Worm (Caenorhabditis elegans) whole organism, L1 larva: ENCODE data around the gene F55B11.2.

Experiments
- dpl-1 ChIP-seq, 3 experiments: fragments of 150-350 bp in 2 of 3; sonication (generic microtip) in 1 of 3; optimal IDR thresholded peaks; 2 replicates each; lab custom pipeline; 2014 to 2017; ENCODE audit warnings: missing biosample characterization in 3 of 3, missing genetic modification characterization in 3 of 3, missing genetic modification reagents in 3 of 3
- egl-13 ChIP-seq: sonication (generic microtip); optimal IDR thresholded peaks from 2 replicates; lab custom pipeline; 2016; ENCODE audit warnings: missing genotype, missing genetic modification reagents, missing genetic modification characterization, missing compliant biosample characterization
- egl-27 ChIP-seq, 2 experiments: fragments of 150-350 bp in 1 of 2; sonication (generic microtip); optimal IDR thresholded peaks; 3 replicates each; lab custom pipeline; 2017 to 2018; ENCODE audit warnings: missing biosample characterization in 2 of 2, missing genetic modification characterization in 2 of 2, missing genetic modification reagents in 2 of 2
- lin-39 ChIP-seq: fragments of 150-350 bp; optimal IDR thresholded peaks from 2 replicates; lab custom pipeline; 2014; ENCODE audit warnings: missing biosample characterization, missing genetic modification reagents, missing genetic modification characterization
- lsy-2 ChIP-seq, 2 experiments: fragments of 150-350 bp; optimal IDR thresholded peaks; 2 replicates each; lab custom pipeline; 2014; ENCODE audit warnings: missing biosample characterization in 2 of 2, missing genetic modification characterization in 2 of 2
- sptf-1 ChIP-seq: fragments of 150-350 bp; optimal IDR thresholded peaks from 2 replicates; lab custom pipeline; 2014; ENCODE audit warnings: missing biosample characterization, missing genetic modification characterization
- sup-37 ChIP-seq: fragments of 200-800 bp; sonication (Bioruptor generic); optimal IDR thresholded peaks from 2 replicates; lab custom pipeline; 2018; ENCODE audit warnings: mild to moderate bottlenecking, missing genetic modification characterization, missing compliant biosample characterization
- ztf-11 ChIP-seq, 2 experiments: sonication (generic microtip); optimal IDR thresholded peaks; 2 replicates each; lab custom pipeline; 2016 to 2017; ENCODE audit warnings: missing genetic modification characterization in 2 of 2, missing biosample characterization in 1 of 2, missing compliant biosample characterization in 1 of 2

- no peak for TF ChIP-seq sup-37
- TF ChIP-seq dpl-1 (GFP tag; optimal IDR thresholded peaks at IDR 0.05; lab: Kevin White, UChicago), result no peak
- no peak for TF ChIP-seq lin-39 (tag; lab: Kevin White, UChicago)
- no peak for TF ChIP-seq sptf-1 (tag; lab: Kevin White, UChicago)
- TF ChIP-seq egl-13 (tag; lab: Kevin White, UChicago), result no peak
- no peak for TF ChIP-seq ztf-11 (tag; optimal IDR thresholded peaks at IDR 0.05; lab: Kevin White, UChicago)
- TF ChIP-seq egl-27 (tag; optimal IDR thresholded peaks at IDR 0.05; lab: Kevin White, UChicago), result no peak
- TF ChIP-seq lsy-2 (tag; optimal IDR thresholded peaks at IDR 0.05; lab: Kevin White, UChicago), result no peak
Observed at ce11 chrIV:14412655-14413054, 10.4 kb downstream of the F55B11.2 start, which contains the start of gene xdh-1.
